Worm (Caenorhabditis elegans): ENCODE results near the gene Y40A1A.3.

DNA sequence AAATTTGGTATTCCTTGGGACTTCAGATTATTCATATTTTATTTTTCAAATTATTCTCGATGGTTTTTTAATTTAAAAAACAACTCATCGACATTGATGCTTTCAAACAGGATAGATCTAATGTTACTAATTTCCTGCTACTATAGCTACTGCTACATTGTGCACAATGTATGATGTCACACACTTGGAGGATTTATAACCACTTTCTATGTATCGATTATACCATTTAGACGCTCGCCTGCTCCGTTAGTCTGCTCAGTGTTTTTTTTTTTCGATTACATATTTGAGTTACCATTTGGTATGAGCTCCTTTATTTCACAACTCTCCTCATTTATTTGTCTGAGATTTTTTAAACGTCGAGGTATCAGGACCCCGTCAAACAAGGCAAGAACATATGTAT lies 7.4 kb downstream of the Y40A1A.3 start, which contains the start of gene Y40A1A.2:
- no peak for TF ChIP-seq mep-1 (tag; optimal IDR thresholded peaks at IDR 0.05)
- no peak for TF ChIP-seq ama-1 (optimal IDR thresholded peaks at IDR 0.05)
- no peak for TF ChIP-seq unc-62 (GFP tag; optimal IDR thresholded peaks at IDR 0.05 in 1 of 2)
- TF ChIP-seq unc-62 (tag; optimal IDR thresholded peaks at IDR 0.05), result no peak
- no peak for TF ChIP-seq cey-2 (tag; optimal IDR thresholded peaks at IDR 0.05; ENCODE audit: borderline replicate concordance, insufficient read depth)
- TF ChIP-seq zag-1 (tag; optimal IDR thresholded peaks at IDR 0.05), result no peak
- no peak for TF ChIP-seq fos-1 (tag; optimal IDR thresholded peaks at IDR 0.05)
- TF ChIP-seq egl-27 (tag; optimal IDR thresholded peaks at IDR 0.05), result no peak
- TF ChIP-seq Y75B8A.6 (GFP tag; IDR thresholded peaks at IDR 0.05), result no peak
- TF ChIP-seq pha-4 (GFP tag; IDR thresholded peaks at IDR 0.05), result no peak
- TF ChIP-seq pha-4 (tag; optimal IDR thresholded peaks at IDR 0.05), result no peak
- TF ChIP-seq skn-1 (tag; optimal IDR thresholded peaks at IDR 0.05), result no peak
- no peak for TF ChIP-seq snpc-4 (tag; optimal IDR thresholded peaks at IDR 0.05)
- no peak for TF ChIP-seq aha-1 (tag)
- no peak for TF ChIP-seq zfp-2 (tag; optimal IDR thresholded peaks at IDR 0.05)
